Worm (Caenorhabditis elegans): ENCODE measurements around the gene nhr-206.

DNA sequence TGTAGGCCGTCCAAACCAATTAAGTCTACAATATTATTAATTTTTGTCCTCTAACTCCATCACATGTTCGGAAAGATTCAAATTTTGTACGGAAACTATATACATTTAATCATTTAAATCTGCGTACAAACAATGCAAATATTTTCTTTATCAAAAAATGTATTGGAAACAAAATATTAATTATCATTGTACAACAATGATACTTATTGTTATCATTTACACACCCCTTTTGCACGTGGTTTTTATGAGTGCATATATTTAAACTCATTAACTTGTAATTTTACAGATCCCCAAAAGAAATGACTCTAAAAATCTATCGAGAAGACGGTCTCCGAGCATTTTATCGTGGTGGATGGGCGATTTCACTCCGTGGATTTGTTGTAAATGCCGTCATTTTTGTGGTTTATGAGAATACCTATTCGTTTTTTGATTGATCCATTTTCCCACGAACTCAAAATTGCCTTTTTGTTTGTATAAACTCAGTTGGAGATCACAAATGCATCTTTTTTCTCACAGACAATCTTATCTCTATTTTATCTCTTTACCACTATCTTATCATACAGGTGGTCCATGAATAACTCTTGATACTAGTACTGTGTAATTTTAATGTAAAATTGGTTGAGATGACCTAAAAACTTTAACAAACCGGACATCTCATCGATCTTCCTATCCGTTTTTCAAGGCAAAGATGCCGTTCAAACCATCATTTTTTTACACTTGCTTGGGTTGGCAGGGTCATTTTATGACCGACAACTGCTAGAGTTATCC lies 5.8 kb upstream of the nhr-206 start:
- TF ChIP-seq flt-1 (GFP tag; IDR thresholded peaks at IDR 0.05), result no peak
- TF ChIP-seq ztf-29 (GFP tag; IDR thresholded peaks at IDR 0.05), result no peak
